Worm (Caenorhabditis elegans): ENCODE data around the gene K12H6.10.

DNA sequence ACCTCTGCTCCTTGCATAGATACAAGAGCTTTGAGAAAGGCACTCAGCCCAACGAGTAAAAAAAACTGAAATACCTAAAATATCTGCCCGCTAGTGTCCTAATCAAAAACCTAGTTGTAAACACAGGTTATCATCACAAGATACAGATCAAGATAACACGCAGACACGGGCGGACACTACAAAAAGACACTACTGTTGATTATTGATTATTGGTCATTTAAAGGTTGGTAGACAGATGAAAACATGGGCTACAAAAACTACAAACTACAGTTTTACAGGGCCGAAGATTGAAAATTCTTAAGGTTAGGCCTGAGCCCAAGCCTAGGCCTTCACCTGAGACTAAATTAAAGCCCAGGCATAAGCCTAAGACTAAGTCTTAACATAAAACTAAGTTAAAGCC lies 36.2 kb downstream of the K12H6.10 start:
- TF ChIP-seq blmp-1 (tag; optimal IDR thresholded peaks at IDR 0.05) (no peak), unc-62 (GFP tag; optimal IDR thresholded peaks at IDR 0.05) (no peak), M03D4.4 (tag; optimal IDR thresholded peaks at IDR 0.05) (no peak), pha-4 (tag; optimal IDR thresholded peaks at IDR 0.05) (no peak), elt-3 (tag; optimal IDR thresholded peaks at IDR 0.05) (no peak), lin-13 (tag; optimal IDR thresholded peaks at IDR 0.05) (no peak)

Data from whole organism, mixed stage, embryonic.